Worm (Caenorhabditis elegans) whole organism, young adult: ENCODE results near the gene pgp-10.

ENCODE experiments used
- B0261.1 ChIP-seq: sonication (generic microtip); optimal IDR thresholded peaks from 2 replicates; lab custom pipeline; 2016; ENCODE audit warnings: mild to moderate bottlenecking, missing genetic modification characterization, moderate library complexity, missing compliant biosample characterization
- F10E7.11 ChIP-seq: sonication (generic microtip); optimal IDR thresholded peaks from 2 replicates; lab custom pipeline; 2017; ENCODE audit warnings: mild to moderate bottlenecking, missing genetic modification characterization, moderate library complexity, missing compliant biosample characterization
- F23B12.7 ChIP-seq: sonication (generic microtip); optimal IDR thresholded peaks from 2 replicates; lab custom pipeline; 2017; ENCODE audit warnings: missing genetic modification characterization, mild to moderate bottlenecking, missing compliant biosample characterization, antibody characterized with exemption, moderate library complexity; ENCODE audit not compliant: insufficient read depth
- K11D2.4 ChIP-seq: fragments of 200-800 bp; sonication (Bioruptor generic); IDR thresholded peaks from 2 replicates; pipeline ENCODE4 v1.3.6; 2022; ENCODE audit warnings: missing genetic modification reagents, missing genetic modification characterization, missing compliant biosample characterization
- athp-1 ChIP-seq: sonication (generic microtip); optimal IDR thresholded peaks from 2 replicates; lab custom pipeline; 2017; ENCODE audit warnings: mild to moderate bottlenecking, missing genetic modification characterization, missing compliant biosample characterization
- ceh-79 ChIP-seq: sonication (generic microtip); optimal IDR thresholded peaks from 2 replicates; lab custom pipeline; 2017; ENCODE audit warnings: mild to moderate bottlenecking, missing genetic modification characterization, missing compliant biosample characterization
- ceh-91 ChIP-seq: fragments of 200-800 bp; sonication (Bioruptor generic); IDR thresholded peaks from 2 replicates; pipeline ENCODE4 v1.3.6; 2022; ENCODE audit warnings: missing genetic modification reagents, missing genetic modification characterization, missing compliant biosample characterization
- dpff-1 ChIP-seq: sonication (generic microtip); optimal IDR thresholded peaks from 2 replicates; lab custom pipeline; 2017; ENCODE audit warnings: mild to moderate bottlenecking, missing genetic modification characterization, missing compliant biosample characterization
- dpl-1 ChIP-seq: fragments of 150-350 bp; optimal IDR thresholded peaks from 2 replicates; lab custom pipeline; 2014; ENCODE audit warnings: missing biosample characterization, missing genetic modification reagents, missing genetic modification characterization
- egl-44 ChIP-seq: fragments of 200-800 bp; sonication (Bioruptor generic); IDR thresholded peaks from 2 replicates; pipeline ENCODE4 v1.3.6; 2022; ENCODE audit warnings: missing genetic modification reagents, missing genetic modification characterization, missing compliant biosample characterization
- egrh-3 ChIP-seq: fragments of 200-800 bp; sonication (Bioruptor generic); IDR thresholded peaks from 2 replicates; pipeline ENCODE4 v1.3.6; 2022; ENCODE audit warnings: missing genetic modification reagents, missing genetic modification characterization, missing compliant biosample characterization
- ekl-4 ChIP-seq: fragments of 200-800 bp; sonication (Bioruptor generic); IDR thresholded peaks from 2 replicates; pipeline ENCODE4 v1.3.6; 2022; ENCODE audit warnings: missing genetic modification reagents, missing genetic modification characterization, missing compliant biosample characterization
- gei-17 ChIP-seq: fragments of 200-800 bp; sonication (Bioruptor generic); optimal IDR thresholded peaks from 2 replicates; lab custom pipeline; 2018; ENCODE audit warnings: mild to moderate bottlenecking, missing genetic modification characterization, missing compliant biosample characterization
- hmg-20 ChIP-seq: fragments of 200-800 bp; sonication (Bioruptor generic); IDR thresholded peaks from 2 replicates; pipeline ENCODE4 v1.3.6; 2022; ENCODE audit warnings: missing genetic modification reagents, missing genetic modification characterization, missing compliant biosample characterization
- hrde-1 ChIP-seq: sonication (generic microtip); optimal IDR thresholded peaks from 2 replicates; lab custom pipeline; 2016; ENCODE audit warnings: missing genetic modification characterization, mild to moderate bottlenecking, missing compliant biosample characterization, moderate library complexity, missing genotype, missing genetic modification reagents, borderline replicate concordance
- lin-54 ChIP-seq: fragments of 200-800 bp; sonication (Bioruptor generic); optimal IDR thresholded peaks from 2 replicates; lab custom pipeline; 2018; ENCODE audit warnings: mild to moderate bottlenecking, missing genetic modification characterization, missing compliant biosample characterization
- lsy-27 ChIP-seq: sonication (generic microtip); optimal IDR thresholded peaks from 2 replicates; lab custom pipeline; 2017; ENCODE audit warnings: missing genetic modification characterization, mild to moderate bottlenecking, missing compliant biosample characterization, antibody characterized with exemption, missing genotype, borderline replicate concordance; ENCODE audit not compliant: insufficient read depth
- madf-6 ChIP-seq: fragments of 200-800 bp; sonication (Bioruptor generic); IDR thresholded peaks from 2 replicates; pipeline ENCODE4 v1.3.6; 2022; ENCODE audit warnings: missing genetic modification reagents, missing genetic modification characterization, missing compliant biosample characterization
- mel-28 ChIP-seq: sonication (generic microtip); optimal IDR thresholded peaks from 2 replicates; lab custom pipeline; 2016; ENCODE audit warnings: borderline replicate concordance, mild to moderate bottlenecking, missing genetic modification characterization, missing compliant biosample characterization
- nfya-2 ChIP-seq: fragments of 200-800 bp; sonication (Bioruptor generic); IDR thresholded peaks from 2 replicates; pipeline ENCODE4 v1.3.6; 2022; ENCODE audit warnings: missing genetic modification reagents, missing genetic modification characterization, missing compliant biosample characterization
- nfyb-1 ChIP-seq: fragments of 200-800 bp; sonication (Bioruptor generic); IDR thresholded peaks from 2 replicates; pipeline ENCODE4 v1.3.6; 2022; ENCODE audit warnings: missing genetic modification reagents, missing genetic modification characterization, missing compliant biosample characterization
- nhr-179 ChIP-seq: sonication (generic microtip); optimal IDR thresholded peaks from 2 replicates; lab custom pipeline; 2016; ENCODE audit warnings: mild to moderate bottlenecking, missing genetic modification characterization, missing compliant biosample characterization
- nhr-80 ChIP-seq: sonication (generic microtip); optimal IDR thresholded peaks from 2 replicates; lab custom pipeline; 2016; ENCODE audit warnings: missing genetic modification characterization, missing compliant biosample characterization
- nhr-90 ChIP-seq: sonication (generic microtip); optimal IDR thresholded peaks from 2 replicates; lab custom pipeline; 2016; ENCODE audit warnings: missing genotype, mild to moderate bottlenecking, missing genetic modification characterization, missing compliant biosample characterization
- pbrm-1 ChIP-seq: fragments of 200-800 bp; sonication (Bioruptor generic); IDR thresholded peaks from 2 replicates; pipeline ENCODE4 v1.3.6; 2022; ENCODE audit warnings: missing genetic modification reagents, missing genetic modification characterization, missing compliant biosample characterization
- rec-8 ChIP-seq, 2 experiments: sonication (generic microtip); optimal IDR thresholded peaks; 2 replicates each; lab custom pipeline; 2016; ENCODE audit warnings: mild to moderate bottlenecking in 2 of 2, missing genetic modification characterization in 2 of 2, missing genetic modification reagents in 2 of 2, missing genotype in 2 of 2, missing biosample characterization in 1 of 2, missing compliant biosample characterization in 1 of 2, moderate library complexity in 1 of 2
- repo-1 ChIP-seq: sonication (generic microtip); optimal IDR thresholded peaks from 2 replicates; lab custom pipeline; 2017; ENCODE audit warnings: mild to moderate bottlenecking, missing genetic modification characterization, missing compliant biosample characterization
- rpc-1 ChIP-seq, 2 experiments: fragments of 150-350 bp in 1 of 2; sonication (generic microtip) in 1 of 2; optimal IDR thresholded peaks; 2 replicates each; lab custom pipeline; 2014 to 2018; ENCODE audit warnings: missing biosample characterization in 1 of 2, missing genetic modification characterization in 1 of 2, missing genetic modification reagents in 1 of 2, missing genotype in 1 of 2
- snpc-1.1 ChIP-seq: sonication (generic microtip); optimal IDR thresholded peaks from 2 replicates; lab custom pipeline; 2017; ENCODE audit warnings: missing genetic modification characterization, mild to moderate bottlenecking, missing compliant biosample characterization, antibody characterized with exemption, moderate library complexity, missing genotype, missing genetic modification reagents; ENCODE audit not compliant: insufficient read depth
- snpc-1.3 ChIP-seq: sonication (generic microtip); optimal IDR thresholded peaks from 2 replicates; lab custom pipeline; 2017; ENCODE audit warnings: missing genetic modification characterization, mild to moderate bottlenecking, missing compliant biosample characterization, antibody characterized with exemption, moderate library complexity, missing genotype, missing genetic modification reagents; ENCODE audit not compliant: insufficient read depth
- snpc-3.4 ChIP-seq: sonication (generic microtip); optimal IDR thresholded peaks from 2 replicates; lab custom pipeline; 2017; ENCODE audit warnings: missing genetic modification characterization, mild to moderate bottlenecking, missing compliant biosample characterization, antibody characterized with exemption, moderate library complexity, missing genotype, missing genetic modification reagents
- somi-1 ChIP-seq: fragments of 200-800 bp; sonication (Bioruptor generic); optimal IDR thresholded peaks from 2 replicates; lab custom pipeline; 2018; ENCODE audit warnings: mild to moderate bottlenecking, missing genetic modification characterization, missing compliant biosample characterization
- tlf-1 ChIP-seq: fragments of 200-800 bp; sonication (Bioruptor generic); optimal IDR thresholded peaks from 2 replicates; lab custom pipeline; 2018; ENCODE audit warnings: mild to moderate bottlenecking, missing genetic modification characterization, missing compliant biosample characterization
- ztf-25 ChIP-seq: fragments of 200-800 bp; sonication (Bioruptor generic); IDR thresholded peaks from 2 replicates; pipeline ENCODE4 v1.3.6; 2022; ENCODE audit warnings: missing genetic modification reagents, missing genetic modification characterization, missing compliant biosample characterization
- ztf-3 ChIP-seq: fragments of 200-800 bp; sonication (Bioruptor generic); optimal IDR thresholded peaks from 2 replicates; lab custom pipeline; 2018; ENCODE audit warnings: mild to moderate bottlenecking, missing genetic modification characterization, missing compliant biosample characterization

pgp-10 gene

DNA sequence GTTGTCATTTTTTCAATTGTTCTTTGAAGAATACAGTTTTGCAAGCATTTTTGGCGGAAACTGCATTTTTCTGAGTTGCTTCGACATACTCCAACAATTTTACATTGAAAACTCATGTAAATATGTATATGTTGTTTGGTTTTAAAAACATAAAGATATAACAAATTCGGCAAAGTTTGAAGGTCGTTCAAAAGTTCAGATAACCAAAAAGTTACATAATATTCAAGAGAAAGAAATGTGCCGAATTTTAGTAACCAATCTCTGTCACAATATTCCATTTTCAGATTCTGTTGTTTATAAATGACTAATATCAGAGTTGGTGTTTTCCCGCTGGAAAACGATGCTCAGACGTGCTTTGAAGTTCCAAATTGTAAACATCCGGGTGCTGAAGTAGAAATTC is 47.6 kb downstream of the pgp-10 start, which contains the start of gene ZK867.2:
Gene ZK867.2, plus strand, starts transcription at position 301 of the 400 bp plus-strand sequence.
- TF ChIP-seq egrh-3 (GFP tag; lab: Robert Waterston, UW) = no peak
- TF ChIP-seq madf-6 (GFP tag; lab: Robert Waterston, UW) = no peak
- TF ChIP-seq rec-8 (tag; optimal IDR thresholded peaks at IDR 0.05; lab: Kevin White, UChicago) = no peak
- no peak for TF ChIP-seq dpl-1 (GFP tag; lab: Kevin White, UChicago)
- TF ChIP-seq snpc-3.4 (tag; lab: Kevin White, UChicago) = no peak
- TF ChIP-seq pbrm-1 (GFP tag; lab: Robert Waterston, UW) = no peak
- TF ChIP-seq nhr-179 (tag; lab: Kevin White, UChicago) = no peak
- TF ChIP-seq ceh-79 (tag; lab: Kevin White, UChicago) = no peak
- no peak for TF ChIP-seq rpc-1 (optimal IDR thresholded peaks at IDR 0.05; lab: Kevin White, UChicago)
- TF ChIP-seq rpc-1 (tag; optimal IDR thresholded peaks at IDR 0.05; lab: Kevin White, UChicago) = no peak
- no peak for TF ChIP-seq nhr-80 (tag; lab: Kevin White, UChicago)
- TF ChIP-seq egl-44 (GFP tag; lab: Robert Waterston, UW) = no peak
- TF ChIP-seq lsy-27 (tag; lab: Kevin White, UChicago) = no peak
- TF ChIP-seq F23B12.7 (tag; lab: Kevin White, UChicago) = no peak
- TF ChIP-seq nfya-2 = no peak
- no peak for TF ChIP-seq nfyb-1 (GFP tag; lab: Robert Waterston, UW)
- no peak for TF ChIP-seq gei-17
- TF ChIP-seq ztf-3 = no peak
- no peak for TF ChIP-seq repo-1 (tag; lab: Kevin White, UChicago)
- TF ChIP-seq B0261.1 (tag; lab: Kevin White, UChicago) = no peak

DNA sequence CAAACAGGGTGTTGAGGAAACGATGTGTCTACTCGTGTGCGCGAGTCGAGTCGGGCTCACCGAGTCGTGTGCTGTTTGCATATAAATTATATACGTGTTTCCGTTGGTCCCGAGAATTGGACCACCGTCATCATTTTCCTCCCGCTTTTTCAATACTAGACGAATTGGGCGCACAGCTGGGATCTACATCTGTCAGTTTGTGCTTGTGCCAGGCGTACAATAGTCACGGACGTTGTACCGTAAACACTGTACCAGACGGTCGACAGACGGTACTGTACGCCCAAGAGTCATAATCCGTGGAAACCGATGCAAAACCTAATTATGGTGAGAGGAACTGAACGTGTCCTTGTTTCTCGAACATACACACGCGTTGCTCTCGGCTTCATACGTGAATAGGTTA is 50.3 kb downstream of the pgp-10 start:
- TF ChIP-seq snpc-1.1 (no peak), athp-1 (tag; lab: Kevin White, UChicago) (no peak), K11D2.4 (GFP tag; lab: Robert Waterston, UW) (no peak), ekl-4 (GFP tag; lab: Robert Waterston, UW) (no peak), nhr-90 (tag; lab: Kevin White, UChicago) (no peak)

DNA sequence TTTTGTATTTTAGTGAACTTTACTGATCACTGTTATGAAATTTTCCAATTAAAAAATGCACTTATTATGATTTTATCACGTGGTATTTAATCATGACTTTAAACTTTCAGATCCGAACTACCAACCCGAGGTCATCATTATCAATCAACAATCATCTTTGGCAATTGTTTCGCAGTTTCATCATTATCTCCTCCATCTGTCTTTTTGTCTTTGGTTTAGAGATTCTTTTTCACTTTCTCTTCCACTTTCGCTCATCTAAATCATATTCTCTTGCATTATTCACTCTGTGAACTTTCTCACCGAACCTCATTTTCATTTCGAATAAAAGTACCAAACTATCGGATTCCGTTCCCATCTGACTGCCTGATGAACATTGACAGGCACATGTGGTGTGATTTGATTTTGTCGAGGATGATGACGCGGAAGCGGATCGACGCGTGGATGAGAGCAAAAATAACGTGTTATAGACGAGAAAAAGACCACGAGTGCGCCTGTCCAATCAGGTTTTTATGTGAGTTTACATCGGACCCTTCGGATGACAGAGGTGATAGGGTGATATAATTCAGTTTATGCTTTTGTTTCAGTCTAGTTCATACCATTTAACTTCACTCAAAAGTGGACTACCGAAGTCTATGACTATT is 51.8 kb downstream of the pgp-10 start:
- TF ChIP-seq lin-54 (no peak), snpc-1.3 (tag; lab: Kevin White, UChicago) (no peak), hmg-20 (GFP tag; lab: Robert Waterston, UW) (no peak), F10E7.11 (tag; lab: Kevin White, UChicago) (no peak), dpff-1 (tag; lab: Kevin White, UChicago) (no peak), tlf-1 (GFP tag; lab: Kevin White, UChicago) (no peak), rec-8 (tag; optimal IDR thresholded peaks at IDR 0.05; lab: Kevin White, UChicago) (no peak), somi-1 (GFP tag; lab: Kevin White, UChicago) (no peak), ceh-91 (GFP tag; lab: Robert Waterston, UW) (no peak), ztf-25 (GFP tag; lab: Robert Waterston, UW) (no peak), hrde-1 (tag; lab: Kevin White, UChicago) (no peak), mel-28 (no peak)
